Fruit fly (Drosophila melanogaster): Measurements from ENCODE around the gene beg.
A peak's percentile ranks its signal among the peaks of the same experiment; 100 is the strongest.

Gene beg

dm6 chr3L:17047811-17048239 is 12.4 kb downstream of the beg start (continued):
- no peak for TF ChIP-seq CG7271 (tag; optimal IDR thresholded peaks at IDR 0.05)
- no peak for TF ChIP-seq CG17612 (GFP tag; IDR thresholded peaks at IDR 0.05)
- no peak for TF ChIP-seq cas (GFP tag; IDR thresholded peaks at IDR 0.05)
- peak; percentile 21 for TF ChIP-seq CG2202 (tag; optimal IDR thresholded peaks at IDR 0.05)
- TF ChIP-seq E2f2 (GFP tag; IDR thresholded peaks at IDR 0.05) = no peak
- TF ChIP-seq CG2120 (GFP tag; optimal IDR thresholded peaks at IDR 0.05) = no peak
- TF ChIP-seq Dref (GFP tag; IDR thresholded peaks at IDR 0.05) = no peak
- TF ChIP-seq CG12236 (GFP tag; optimal IDR thresholded peaks at IDR 0.05) = no peak
- no peak for TF ChIP-seq ERR (GFP tag; optimal IDR thresholded peaks at IDR 0.05)
- no peak for TF ChIP-seq CG15011 (GFP tag; optimal IDR thresholded peaks at IDR 0.05)
- no peak for TF ChIP-seq bigmax (GFP tag; optimal IDR thresholded peaks at IDR 0.05)
- TF ChIP-seq CG17328 (GFP tag; IDR thresholded peaks at IDR 0.05) = peak; percentile 33; the same call in 1 of the 2 replicates
- TF ChIP-seq chinmo (GFP tag; IDR thresholded peaks at IDR 0.05; ENCODE audit: partially characterized antibody) = no peak
- no peak for TF ChIP-seq maf-S (GFP tag; optimal IDR thresholded peaks at IDR 0.05)
- TF ChIP-seq Nf-YC (tag; optimal IDR thresholded peaks at IDR 0.05) = no peak
- no peak for TF ChIP-seq Hand (GFP tag; optimal IDR thresholded peaks at IDR 0.05)
- no peak for TF ChIP-seq CG7745 (tag; optimal IDR thresholded peaks at IDR 0.05)
- no peak for TF ChIP-seq Dll (GFP tag; IDR thresholded peaks at IDR 0.05; ENCODE audit: partially characterized antibody)
- peak; percentile 5 for TF ChIP-seq nmo (GFP tag; optimal IDR thresholded peaks at IDR 0.05)
- TF ChIP-seq Neu2 (GFP tag; optimal IDR thresholded peaks at IDR 0.05; ENCODE audit: borderline replicate concordance) = no peak
- TF ChIP-seq CG16779 (GFP tag; IDR thresholded peaks at IDR 0.05) = no peak
- TF ChIP-seq CoRest (tag; optimal IDR thresholded peaks at IDR 0.05) = no peak
- no peak for TF ChIP-seq CG3726 (GFP tag; IDR thresholded peaks at IDR 0.05)
- no peak for TF ChIP-seq nerfin-2 (GFP tag; IDR thresholded peaks at IDR 0.05; ENCODE audit: partially characterized antibody)
- TF ChIP-seq schlank (tag; optimal IDR thresholded peaks at IDR 0.05) = no peak
- no peak for TF ChIP-seq CG14860 (GFP tag; IDR thresholded peaks at IDR 0.05; ENCODE audit: partially characterized antibody)
- no peak for TF ChIP-seq CG8388 (GFP tag; optimal IDR thresholded peaks at IDR 0.05)
- no peak for TF ChIP-seq CG2889 (GFP tag; IDR thresholded peaks at IDR 0.05)
- TF ChIP-seq NfI (GFP tag; optimal IDR thresholded peaks at IDR 0.05) = no peak
- no peak for TF ChIP-seq CG12104 (GFP tag; optimal IDR thresholded peaks at IDR 0.05)
- no peak for TF ChIP-seq Max (GFP tag; optimal IDR thresholded peaks at IDR 0.05)
- no peak for TF ChIP-seq pros (GFP tag; optimal IDR thresholded peaks at IDR 0.05)
- no peak for TF ChIP-seq CG6175 (GFP tag; IDR thresholded peaks at IDR 0.05)
- TF ChIP-seq crp (GFP tag; optimal IDR thresholded peaks at IDR 0.05) = no peak
- peak; percentile 11 for TF ChIP-seq CG8924 (tag; optimal IDR thresholded peaks at IDR 0.05)
- TF ChIP-seq CG15514 (GFP tag; optimal IDR thresholded peaks at IDR 0.05) = no peak
- TF ChIP-seq CG6854 (GFP tag; optimal IDR thresholded peaks at IDR 0.05) = no peak
- no peak for TF ChIP-seq usp (GFP tag; optimal IDR thresholded peaks at IDR 0.05)
- no peak for TF ChIP-seq dm (GFP tag; optimal IDR thresholded peaks at IDR 0.05)
- no peak for TF ChIP-seq chif (GFP tag; optimal IDR thresholded peaks at IDR 0.05)
- TF ChIP-seq CG6254 (GFP tag; optimal IDR thresholded peaks at IDR 0.05) = peak; percentile 44
- TF ChIP-seq bab2 (GFP tag; optimal IDR thresholded peaks at IDR 0.05) = no peak
- TF ChIP-seq shn (GFP tag; optimal IDR thresholded peaks at IDR 0.05) = no peak
- no peak for TF ChIP-seq lilli (GFP tag; optimal IDR thresholded peaks at IDR 0.05)
- no peak for TF ChIP-seq pho (GFP tag; optimal IDR thresholded peaks at IDR 0.05)
- TF ChIP-seq Chrac-16 (GFP tag; optimal IDR thresholded peaks at IDR 0.05) = no peak
- peak; percentile 8 for TF ChIP-seq CG10209 (GFP tag; optimal IDR thresholded peaks at IDR 0.05)
- TF ChIP-seq CG14441 (GFP tag; IDR thresholded peaks at IDR 0.05) = no peak
- no peak for TF ChIP-seq CG9609 (GFP tag; optimal IDR thresholded peaks at IDR 0.05)
- TF ChIP-seq lmd (GFP tag; IDR thresholded peaks at IDR 0.05) = no peak
- no peak for TF ChIP-seq dan (GFP tag; IDR thresholded peaks at IDR 0.05)

Measured in whole organism, embryonic.